Fruit fly (Drosophila melanogaster) Kc167 (cell line): ENCODE results near the gene Prim1.

Source experiments
- Myc ChIP-seq: fragments of >200 bp; optimal IDR thresholded peaks from 2 replicates; lab custom pipeline; 2017; ENCODE audit warnings: missing external identifiers
- psq ChIP-seq: fragments of >200 bp; optimal IDR thresholded peaks from 2 replicates; lab custom pipeline; 2017; ENCODE audit warnings: missing external identifiers

DNA sequence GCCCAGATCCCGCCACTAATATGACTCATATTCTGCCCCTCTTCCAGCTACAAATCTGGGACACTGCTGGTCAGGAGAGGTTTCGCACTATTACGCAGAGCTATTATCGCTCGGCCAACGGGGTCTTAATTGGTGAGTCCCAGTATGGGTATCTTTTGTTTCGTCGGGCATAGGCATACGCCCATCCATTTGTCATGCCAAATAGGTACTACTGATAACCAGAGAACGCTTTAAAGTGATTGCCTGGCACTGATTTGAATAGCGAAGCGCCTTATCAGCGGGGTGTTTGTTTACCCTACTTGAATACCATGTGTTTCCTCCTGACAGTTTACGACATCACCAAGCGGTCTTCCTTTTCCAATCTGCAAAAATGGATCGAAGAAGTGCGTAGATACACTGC, 42.6 kb upstream of the Prim1 start:
- TF ChIP-seq psq (lab: Kevin White, UChicago): no peak
- no peak for TF ChIP-seq Myc
